Fruit fly (Drosophila melanogaster): ENCODE data around the gene CG15739.
A peak's percentile ranks its signal among the peaks of the same experiment; 100 is the strongest.

CG15739 gene

DNA sequence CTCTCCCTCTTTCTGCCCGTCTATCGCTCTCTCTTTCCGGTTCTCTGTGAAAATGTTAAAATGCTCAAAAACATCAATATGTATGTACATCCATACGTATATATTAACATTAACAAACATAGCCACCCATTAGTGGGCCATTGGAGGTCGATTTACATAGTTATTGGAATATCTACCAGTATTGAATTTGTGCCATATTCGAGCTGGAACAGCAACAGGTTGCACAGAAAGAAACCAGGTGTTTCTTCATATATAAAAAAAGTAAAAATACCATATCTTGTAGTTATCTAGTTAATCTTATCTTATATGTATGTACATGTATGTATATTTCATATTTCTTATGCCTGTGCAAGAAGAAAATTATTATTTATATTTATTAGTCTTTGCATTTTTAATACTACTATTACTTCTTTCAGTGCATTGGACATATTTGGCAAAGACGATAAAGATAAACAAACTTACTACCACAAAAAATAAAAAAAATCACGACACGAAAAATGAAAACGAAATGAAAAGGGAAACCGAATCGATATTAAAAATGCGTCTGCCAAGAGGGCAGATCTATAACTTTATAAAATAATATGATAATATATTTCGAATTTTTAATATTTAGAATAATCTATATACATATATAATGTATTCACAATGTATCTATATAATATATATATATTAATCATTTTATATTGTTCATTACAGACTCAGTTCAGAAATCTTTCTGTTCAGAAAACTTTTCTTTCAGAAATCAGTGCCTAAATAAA lies 24.4 kb upstream of the CG15739 start (continued):
- TF ChIP-seq Xrp1 (GFP tag; IDR thresholded peaks at IDR 0.05) (peak; percentile 65; the same call in 1 of the 2 replicates), Side (GFP tag; optimal IDR thresholded peaks at IDR 0.05) (no peak), sima (GFP tag; optimal IDR thresholded peaks at IDR 0.05) (no peak), CG8388 (GFP tag; optimal IDR thresholded peaks at IDR 0.05) (peak; percentile 37), Xbp1 (GFP tag; optimal IDR thresholded peaks at IDR 0.05) (peak; percentile 39), CG31441 (GFP tag; IDR thresholded peaks at IDR 0.05) (peak; percentile 77), prd (optimal IDR thresholded peaks at IDR 0.05) (no peak), prd (GFP tag; IDR thresholded peaks at IDR 0.05) (peak; percentile 38; the same call in 2 of the 3 replicates), Mad (GFP tag; optimal IDR thresholded peaks at IDR 0.05) (no peak), grau (tag; optimal IDR thresholded peaks at IDR 0.05) (peak; percentile 60), sd (tag; optimal IDR thresholded peaks at IDR 0.05) (peak; percentile 72), CG17328 (GFP tag; IDR thresholded peaks at IDR 0.05) (peak; percentile 57), CG17829 (tag; optimal IDR thresholded peaks at IDR 0.05) (peak; percentile 34), esg (GFP tag; conservative IDR thresholded peaks at IDR 0.05) (0 out of 2 replicates have a peak, but pooled peaks have one; percentile 21), Fer1 (GFP tag; optimal IDR thresholded peaks at IDR 0.05) (peak; percentile 42), CG10979 (tag; optimal IDR thresholded peaks at IDR 0.05) (peak; percentile 21), CG31224 (GFP tag; IDR thresholded peaks at IDR 0.05) (no peak), CG10654 (GFP tag; optimal IDR thresholded peaks at IDR 0.05) (peak; percentile 13), PHDP (tag; optimal IDR thresholded peaks at IDR 0.05) (peak; percentile 53), ERR (GFP tag; optimal IDR thresholded peaks at IDR 0.05) (no peak), Sry-δ (GFP tag; optimal IDR thresholded peaks at IDR 0.05) (no peak), lab (GFP tag; optimal IDR thresholded peaks at IDR 0.05) (peak; percentile 53), Adf1 (GFP tag; IDR thresholded peaks at IDR 0.05) (no peak), CG8765 (GFP tag; IDR thresholded peaks at IDR 0.05) (no peak), Meics (GFP tag; optimal IDR thresholded peaks at IDR 0.05) (peak; percentile 44), toy (GFP tag; IDR thresholded peaks at IDR 0.05) (no peak), ken (GFP tag; IDR thresholded peaks at IDR 0.05) (0 out of 3 replicates have a peak, but pooled peaks have one; percentile 10), Dip2 (GFP tag; IDR thresholded peaks at IDR 0.05) (no peak), Poxn (GFP tag; IDR thresholded peaks at IDR 0.05) (no peak), run (tag; optimal IDR thresholded peaks at IDR 0.05) (peak; percentile 30), z (GFP tag; IDR thresholded peaks at IDR 0.05) (no peak), fu2 (GFP tag; optimal IDR thresholded peaks at IDR 0.05) (no peak), az2 (GFP tag; optimal IDR thresholded peaks at IDR 0.05) (peak; percentile 25), CG11247 (GFP tag; IDR thresholded peaks at IDR 0.05) (no peak), Mrtf (GFP tag; IDR thresholded peaks at IDR 0.05) (no peak), CG7963 (GFP tag; IDR thresholded peaks at IDR 0.05; ENCODE audit: partially characterized antibody) (no peak), CG9437 (GFP tag; optimal IDR thresholded peaks at IDR 0.05) (peak; percentile 14), pb (GFP tag; optimal IDR thresholded peaks at IDR 0.05) (no peak), ro (GFP tag; IDR thresholded peaks at IDR 0.05) (no peak), CG6254 (GFP tag; optimal IDR thresholded peaks at IDR 0.05) (no peak), CG8924 (tag; optimal IDR thresholded peaks at IDR 0.05) (peak; percentile 65), CG30403 (GFP tag; optimal IDR thresholded peaks at IDR 0.05) (peak; percentile 45), CG3163 (GFP tag; optimal IDR thresholded peaks at IDR 0.05) (no peak), Atf3 (GFP tag; optimal IDR thresholded peaks at IDR 0.05) (no peak), dm (GFP tag; optimal IDR thresholded peaks at IDR 0.05) (no peak), bsh (GFP tag; optimal IDR thresholded peaks at IDR 0.05) (peak in 1 of 2 experiments; percentile 7), exex (tag; optimal IDR thresholded peaks at IDR 0.05) (no peak), CG6854 (GFP tag; optimal IDR thresholded peaks at IDR 0.05) (no peak), CG17612 (GFP tag; IDR thresholded peaks at IDR 0.05) (no peak), chinmo (GFP tag; IDR thresholded peaks at IDR 0.05; ENCODE audit: partially characterized antibody) (no peak), ham (GFP tag; IDR thresholded peaks at IDR 0.05) (no peak)

All from whole organism, embryonic.